Fruit fly (Drosophila melanogaster): ENCODE results near the gene Ostgamma.
A peak's percentile ranks its signal among the peaks of the same experiment; 100 is the strongest.

Ostgamma gene

DNA sequence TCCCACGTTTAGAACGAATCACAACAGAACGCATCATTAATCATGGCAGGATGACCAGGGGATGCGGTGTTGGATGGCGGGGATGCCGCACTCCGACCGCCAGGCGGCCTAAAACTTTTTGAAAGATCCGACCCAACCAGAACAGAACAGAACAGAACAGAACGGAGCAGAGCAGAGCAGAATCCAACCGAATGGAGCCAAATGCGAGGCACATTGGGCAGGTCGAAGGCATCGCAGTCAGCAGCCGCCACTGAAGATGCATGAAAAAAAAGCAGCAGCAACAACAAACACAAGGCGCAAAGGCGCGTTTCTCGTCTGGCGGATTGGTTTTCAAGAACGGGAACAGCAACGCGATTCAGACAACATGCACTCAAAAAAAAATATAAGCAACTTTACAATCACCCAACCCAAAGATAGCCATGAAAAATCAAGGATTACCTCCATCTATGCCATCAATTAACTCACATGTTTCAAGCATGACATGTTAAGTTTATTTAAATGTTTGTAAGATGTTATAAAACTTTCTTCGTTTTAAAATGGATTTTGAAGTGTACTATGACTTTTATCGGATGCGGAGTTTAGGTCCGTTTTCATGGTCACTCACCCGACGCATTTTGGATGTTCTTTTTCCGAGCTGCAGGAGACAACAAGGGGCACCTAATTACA is 28.5 kb downstream of the Ostgamma start (continued):
- peak; percentile 89 for TF ChIP-seq spab (GFP tag; optimal IDR thresholded peaks at IDR 0.05)
- peak; percentile 75 for TF ChIP-seq Lpt (GFP tag; optimal IDR thresholded peaks at IDR 0.05)
- TF ChIP-seq CG8119 (GFP tag; IDR thresholded peaks at IDR 0.05), result peak; percentile 83
- peak; percentile 92 for TF ChIP-seq dsx (GFP tag; optimal IDR thresholded peaks at IDR 0.05; ENCODE audit: poor library complexity, severe bottlenecking)
- peak; percentile 95 for TF ChIP-seq Eip93F (GFP tag; optimal IDR thresholded peaks at IDR 0.05)
- peak; percentile 95 for TF ChIP-seq CG10669 (GFP tag; optimal IDR thresholded peaks at IDR 0.05)
- peak; percentile 93 for TF ChIP-seq CG3919 (GFP tag; optimal IDR thresholded peaks at IDR 0.05)
- peak; percentile 86 for TF ChIP-seq CG8632 (GFP tag; optimal IDR thresholded peaks at IDR 0.05)
- TF ChIP-seq topi (GFP tag; optimal IDR thresholded peaks at IDR 0.05), result peak; percentile 96

DNA sequence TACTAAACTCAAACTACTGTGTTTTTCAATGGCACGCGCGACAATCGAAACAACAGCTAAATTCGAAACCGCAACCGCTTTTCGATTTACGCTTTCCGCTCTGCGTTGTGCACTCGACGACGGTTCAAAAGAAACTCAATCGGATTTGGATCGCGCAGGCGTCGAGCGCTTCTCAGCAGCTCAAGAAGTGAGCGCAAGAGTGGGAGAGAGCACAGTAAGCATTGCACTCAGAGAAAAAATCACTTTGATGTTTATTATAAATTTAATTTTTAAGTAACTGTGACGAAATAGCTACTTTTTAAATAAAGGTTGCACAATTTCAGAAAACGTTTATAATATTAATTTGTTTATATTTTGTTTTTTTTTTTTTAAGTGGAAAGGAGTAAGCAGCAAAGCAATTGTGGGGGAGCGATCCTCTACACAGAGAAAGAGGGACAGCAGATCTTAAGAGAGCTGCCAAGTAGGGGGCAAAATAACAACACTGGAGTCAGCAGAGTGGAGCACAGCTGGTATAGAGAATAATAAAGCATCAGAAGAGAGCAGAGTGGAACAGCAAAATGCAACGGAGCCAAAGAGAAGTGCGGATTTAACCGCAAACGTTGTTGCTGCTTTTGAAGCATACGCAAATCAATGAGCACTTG is 30.3 kb downstream of the Ostgamma start:
- peak; percentile 99 for TF ChIP-seq Hr4 (GFP tag; optimal IDR thresholded peaks at IDR 0.05)
- peak; percentile 98 for TF ChIP-seq Sox14 (GFP tag; optimal IDR thresholded peaks at IDR 0.05)
- TF ChIP-seq dac (GFP tag; optimal IDR thresholded peaks at IDR 0.05), result peak; percentile 93
- TF ChIP-seq svp (GFP tag), result peak; percentile 100
- peak; percentile 95 for TF ChIP-seq Sox15 (GFP tag; optimal IDR thresholded peaks at IDR 0.05)
- peak; percentile 96 for TF ChIP-seq fd59A (GFP tag; optimal IDR thresholded peaks at IDR 0.05)
- peak; percentile 98 for TF ChIP-seq CG7368 (GFP tag; optimal IDR thresholded peaks at IDR 0.05)
- TF ChIP-seq Blimp-1 (GFP tag; optimal IDR thresholded peaks at IDR 0.05), result peak; percentile 93
- TF ChIP-seq acj6 (GFP tag; optimal IDR thresholded peaks at IDR 0.05), result peak; percentile 99
- peak; percentile 99 for TF ChIP-seq CG32006 (GFP tag; optimal IDR thresholded peaks at IDR 0.05)
- TF ChIP-seq CG9139 (GFP tag; optimal IDR thresholded peaks at IDR 0.05), result peak; percentile 98
- TF ChIP-seq achi (GFP tag; optimal IDR thresholded peaks at IDR 0.05), result peak; percentile 99
- peak; percentile 97 for TF ChIP-seq CG10669 (GFP tag; optimal IDR thresholded peaks at IDR 0.05)
- TF ChIP-seq CG6163 (GFP tag; IDR thresholded peaks at IDR 0.05), result peak; percentile 99
- peak; percentile 98 for TF ChIP-seq CG6276 (GFP tag; optimal IDR thresholded peaks at IDR 0.05)
- TF ChIP-seq fkh (GFP tag; optimal IDR thresholded peaks at IDR 0.05), result peak; percentile 65
- TF ChIP-seq CG10631 (GFP tag; optimal IDR thresholded peaks at IDR 0.05), result peak; percentile 99
- TF ChIP-seq CG11294 (GFP tag; IDR thresholded peaks at IDR 0.05), result peak; percentile 99
- TF ChIP-seq CG11762 (GFP tag; optimal IDR thresholded peaks at IDR 0.05; ENCODE audit: insufficient read depth), result peak; percentile 98
- TF ChIP-seq Ets96B (tag; optimal IDR thresholded peaks at IDR 0.05), result peak; percentile 97
- TF ChIP-seq CG3032 (tag; optimal IDR thresholded peaks at IDR 0.05), result peak; percentile 95
- TF ChIP-seq cyc (GFP tag; optimal IDR thresholded peaks at IDR 0.05), result peak; percentile 98
- TF ChIP-seq CG1621 (tag; optimal IDR thresholded peaks at IDR 0.05), result peak; percentile 94
- TF ChIP-seq esn (GFP tag; optimal IDR thresholded peaks at IDR 0.05), result peak; percentile 99
- TF ChIP-seq CG3919 (GFP tag; optimal IDR thresholded peaks at IDR 0.05), result peak; percentile 99
- TF ChIP-seq fd85E (GFP tag; optimal IDR thresholded peaks at IDR 0.05), result peak; percentile 96
- peak; percentile 95 for TF ChIP-seq CG11902 (GFP tag; optimal IDR thresholded peaks at IDR 0.05)
- peak; percentile 99 for TF ChIP-seq pdm3 (GFP tag; optimal IDR thresholded peaks at IDR 0.05)
- TF ChIP-seq net (GFP tag; optimal IDR thresholded peaks at IDR 0.05), result peak; percentile 99
- peak; percentile 99 for TF ChIP-seq Sox102F (GFP tag; optimal IDR thresholded peaks at IDR 0.05)
- TF ChIP-seq CG6854 (GFP tag; optimal IDR thresholded peaks at IDR 0.05), result peak; percentile 97
- peak; percentile 100 for TF ChIP-seq CG8119 (GFP tag; IDR thresholded peaks at IDR 0.05)
- peak; percentile 93 for TF ChIP-seq Hr39 (GFP tag; optimal IDR thresholded peaks at IDR 0.05)
- peak; percentile 95 for TF ChIP-seq CG4318 (GFP tag; optimal IDR thresholded peaks at IDR 0.05)
- TF ChIP-seq vri (GFP tag; optimal IDR thresholded peaks at IDR 0.05), result peak; percentile 98
- no peak for TF ChIP-seq Hr38 (GFP tag; optimal IDR thresholded peaks at IDR 0.05)
- TF ChIP-seq CG31627 (GFP tag; optimal IDR thresholded peaks at IDR 0.05), result peak; percentile 96
- peak; percentile 100 for TF ChIP-seq CG15336 (GFP tag; IDR thresholded peaks at IDR 0.05)
- TF ChIP-seq Eip75B (GFP tag; optimal IDR thresholded peaks at IDR 0.05), result peak; percentile 98
- peak; percentile 99 for TF ChIP-seq OdsH (GFP tag; optimal IDR thresholded peaks at IDR 0.05)
- TF ChIP-seq eg (GFP tag; IDR thresholded peaks at IDR 0.05), result peak; percentile 100
- peak; percentile 99 for TF ChIP-seq Met (GFP tag; optimal IDR thresholded peaks at IDR 0.05)

All from whole organism, prepupa.